Worm (Caenorhabditis elegans) whole organism, late embryonic: ENCODE measurements around the gene W10G6.6.

ENCODE experiments used
- elt-2 ChIP-seq: sonication (generic microtip); optimal IDR thresholded peaks from 2 replicates; lab custom pipeline; 2016; ENCODE audit warnings: missing genetic modification reagents, missing genetic modification characterization, missing compliant biosample characterization
- elt-4 ChIP-seq: sonication (generic microtip); optimal IDR thresholded peaks from 2 replicates; lab custom pipeline; 2016; ENCODE audit warnings: missing genetic modification characterization, missing compliant biosample characterization

ce11 chrX:16228622-16229021, 22.0 kb downstream of the W10G6.6 start, which contains the start of gene F23A7.5:
- TF ChIP-seq elt-4 (tag; lab: Kevin White, UChicago) = no peak
- no peak for TF ChIP-seq elt-2 (tag; lab: Kevin White, UChicago)
